Fruit fly (Drosophila melanogaster): ENCODE data around the gene amrt.

amrt gene

DNA sequence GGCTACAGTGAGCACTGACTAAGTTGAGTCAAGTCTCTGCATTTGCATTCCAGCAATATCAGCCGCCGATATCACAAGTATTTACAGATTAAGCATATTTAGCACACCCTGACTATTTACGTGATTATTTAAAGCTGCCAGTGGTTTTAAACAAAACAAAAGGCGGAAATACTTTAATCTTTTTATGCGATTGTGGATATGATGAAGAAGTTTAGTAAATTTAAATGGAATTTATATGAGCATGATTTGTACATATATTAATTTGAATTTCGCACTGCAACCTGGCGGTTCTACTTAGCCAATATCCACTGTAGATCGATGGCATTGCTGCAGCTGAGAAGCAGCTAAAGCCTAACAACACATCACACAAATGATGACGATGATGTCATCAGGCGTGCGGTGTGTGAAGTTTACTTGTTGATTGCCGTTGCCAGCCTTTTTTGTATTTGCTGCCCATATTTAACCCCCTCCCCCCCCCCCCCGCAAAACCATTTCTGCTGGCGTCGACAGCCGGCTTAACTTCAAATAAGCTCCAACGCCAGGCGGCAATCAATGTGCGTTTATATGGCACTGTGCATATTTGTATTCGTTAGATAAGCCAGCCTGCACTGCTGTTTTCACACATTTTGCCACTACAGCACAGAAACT, 33.4 kb downstream of the amrt start:
- TF ChIP-seq Mnt (GFP tag; optimal IDR thresholded peaks at IDR 0.05) (no peak), CG7045 (GFP tag; optimal IDR thresholded peaks at IDR 0.05) (peak; percentile 66), CG5204 (GFP tag; optimal IDR thresholded peaks at IDR 0.05) (peak; percentile 69), Clk (GFP tag; optimal IDR thresholded peaks at IDR 0.05) (peak; percentile 17), CG1620 (GFP tag; optimal IDR thresholded peaks at IDR 0.05) (no peak), CG33017 (tag; optimal IDR thresholded peaks at IDR 0.05) (peak; percentile 45), Hr96 (GFP tag; optimal IDR thresholded peaks at IDR 0.05) (peak; percentile 60), toe (GFP tag; optimal IDR thresholded peaks at IDR 0.05) (peak; percentile 61), CG7101 (tag; optimal IDR thresholded peaks at IDR 0.05) (peak; percentile 52), Crg-1 (GFP tag; optimal IDR thresholded peaks at IDR 0.05) (no peak), ovo (GFP tag; optimal IDR thresholded peaks at IDR 0.05) (peak; percentile 3), tj (GFP tag; optimal IDR thresholded peaks at IDR 0.05) (peak; percentile 62), cic (GFP tag; optimal IDR thresholded peaks at IDR 0.05) (peak; percentile 45), pad (GFP tag; optimal IDR thresholded peaks at IDR 0.05) (peak; percentile 50), CG14711 (tag; optimal IDR thresholded peaks at IDR 0.05) (peak; percentile 50), kay (GFP tag; ENCODE audit: borderline replicate concordance) (peak; percentile 55), CG12768 (GFP tag; optimal IDR thresholded peaks at IDR 0.05) (peak; percentile 40), bab1 (GFP tag; optimal IDR thresholded peaks at IDR 0.05) (peak; percentile 42), cnc (optimal IDR thresholded peaks at IDR 0.05) (no peak), CG11617 (GFP tag; optimal IDR thresholded peaks at IDR 0.05) (peak; percentile 71)

DNA sequence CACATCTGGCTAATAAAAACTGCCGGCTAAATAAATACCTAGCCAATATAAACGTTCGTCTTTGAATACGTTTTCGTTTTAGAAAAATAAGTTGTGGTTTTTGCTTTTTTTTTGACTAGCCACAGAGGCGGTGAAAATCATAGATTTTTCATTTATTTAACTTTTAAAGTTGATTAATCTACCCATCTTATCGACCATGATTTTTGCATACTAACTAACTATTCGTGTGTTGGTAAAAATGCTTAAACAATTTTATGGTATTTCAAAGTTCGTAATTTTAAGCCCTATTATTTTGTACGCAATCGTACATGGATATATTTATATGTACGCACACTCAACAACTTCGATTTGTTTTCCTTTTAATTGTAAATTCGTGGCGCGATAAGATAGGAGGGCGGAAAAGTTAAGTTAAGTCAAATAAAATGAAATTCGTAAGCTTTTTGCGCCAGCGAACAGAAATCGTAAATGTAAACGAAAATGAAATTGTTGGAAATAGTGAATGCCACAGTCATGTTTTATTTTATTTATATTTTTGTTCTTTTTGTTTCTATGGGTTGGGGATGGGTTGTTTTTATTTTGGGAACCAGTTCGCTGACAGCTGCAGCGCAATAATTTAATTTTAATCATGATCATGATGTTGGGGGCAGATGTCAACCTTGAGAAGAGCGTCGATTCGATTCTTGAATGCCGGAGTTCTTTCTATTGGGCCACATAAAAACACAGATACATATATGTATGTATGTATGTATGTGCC, 35.3 kb downstream of the amrt start:
- TF ChIP-seq CG7101 (tag; optimal IDR thresholded peaks at IDR 0.05), result peak; percentile 35
- peak; percentile 39 for TF ChIP-seq CG11617 (GFP tag; optimal IDR thresholded peaks at IDR 0.05)
- TF ChIP-seq toe (GFP tag; optimal IDR thresholded peaks at IDR 0.05), result no peak
- TF ChIP-seq CG14711 (tag; optimal IDR thresholded peaks at IDR 0.05), result peak; percentile 52
- TF ChIP-seq kay (GFP tag; ENCODE audit: borderline replicate concordance), result peak; percentile 82
- TF ChIP-seq tj (GFP tag; optimal IDR thresholded peaks at IDR 0.05), result peak; percentile 44
- no peak for TF ChIP-seq CG33017 (tag; optimal IDR thresholded peaks at IDR 0.05)

dm6 chrX:13818172-13818472, 35.9 kb downstream of the amrt start:
- TF ChIP-seq CG7101 (tag; optimal IDR thresholded peaks at IDR 0.05) (no peak), CG12768 (GFP tag; optimal IDR thresholded peaks at IDR 0.05) (no peak), cic (GFP tag; optimal IDR thresholded peaks at IDR 0.05) (no peak), CG14711 (tag; optimal IDR thresholded peaks at IDR 0.05) (no peak), tj (GFP tag; optimal IDR thresholded peaks at IDR 0.05) (no peak), Mnt (GFP tag; optimal IDR thresholded peaks at IDR 0.05) (no peak), pad (GFP tag; optimal IDR thresholded peaks at IDR 0.05) (no peak), Hr96 (GFP tag; optimal IDR thresholded peaks at IDR 0.05) (no peak), cnc (optimal IDR thresholded peaks at IDR 0.05) (no peak), bab1 (GFP tag; optimal IDR thresholded peaks at IDR 0.05) (no peak), Crg-1 (GFP tag; optimal IDR thresholded peaks at IDR 0.05) (no peak), CG5204 (GFP tag; optimal IDR thresholded peaks at IDR 0.05) (no peak), CG33017 (tag; optimal IDR thresholded peaks at IDR 0.05) (no peak)

DNA sequence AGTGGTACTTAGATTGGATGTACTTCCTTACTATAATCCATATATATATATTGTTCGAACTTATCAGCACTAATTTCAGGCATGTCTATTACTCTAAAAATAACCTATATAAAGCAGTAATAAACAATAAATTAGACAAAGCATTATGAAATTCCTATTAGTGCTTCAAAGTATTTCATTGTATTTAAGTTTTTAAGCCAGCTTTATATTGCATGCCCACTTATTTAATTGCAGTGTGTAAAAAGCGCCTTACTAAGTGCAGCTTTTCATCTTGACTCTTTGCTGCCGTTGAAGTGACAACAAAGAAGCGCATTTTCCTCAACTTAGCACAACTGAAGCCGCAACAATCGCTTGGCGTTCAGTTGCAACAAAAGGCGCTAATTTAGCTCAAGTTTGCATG, 36.6 kb downstream of the amrt start:
- no peak for TF ChIP-seq Crg-1 (GFP tag; optimal IDR thresholded peaks at IDR 0.05)
- TF ChIP-seq toe (GFP tag; optimal IDR thresholded peaks at IDR 0.05), result no peak
- TF ChIP-seq CG7045 (GFP tag; optimal IDR thresholded peaks at IDR 0.05), result no peak
- no peak for TF ChIP-seq CG7101 (tag; optimal IDR thresholded peaks at IDR 0.05)
- no peak for TF ChIP-seq CG5204 (GFP tag; optimal IDR thresholded peaks at IDR 0.05)
- TF ChIP-seq cnc (optimal IDR thresholded peaks at IDR 0.05), result no peak
- no peak for TF ChIP-seq pad (GFP tag; optimal IDR thresholded peaks at IDR 0.05)
- no peak for TF ChIP-seq CG14711 (tag; optimal IDR thresholded peaks at IDR 0.05)
- no peak for TF ChIP-seq CG1620 (GFP tag; optimal IDR thresholded peaks at IDR 0.05)
- no peak for TF ChIP-seq tj (GFP tag; optimal IDR thresholded peaks at IDR 0.05)
- TF ChIP-seq bab1 (GFP tag; optimal IDR thresholded peaks at IDR 0.05), result no peak
- TF ChIP-seq Hr96 (GFP tag; optimal IDR thresholded peaks at IDR 0.05), result no peak
- TF ChIP-seq CG12768 (GFP tag; optimal IDR thresholded peaks at IDR 0.05), result no peak
- no peak for TF ChIP-seq CG11617 (GFP tag; optimal IDR thresholded peaks at IDR 0.05)
- no peak for TF ChIP-seq kay (GFP tag; ENCODE audit: borderline replicate concordance)
- no peak for TF ChIP-seq ovo (GFP tag; optimal IDR thresholded peaks at IDR 0.05)
- no peak for TF ChIP-seq CG33017 (tag; optimal IDR thresholded peaks at IDR 0.05)
- TF ChIP-seq Clk (GFP tag; optimal IDR thresholded peaks at IDR 0.05), result no peak

- TF ChIP-seq Crg-1 (GFP tag; optimal IDR thresholded peaks at IDR 0.05) (no peak), CG12768 (GFP tag; optimal IDR thresholded peaks at IDR 0.05) (no peak), CG5204 (GFP tag; optimal IDR thresholded peaks at IDR 0.05) (no peak), Hr96 (GFP tag; optimal IDR thresholded peaks at IDR 0.05) (no peak), tj (GFP tag; optimal IDR thresholded peaks at IDR 0.05) (no peak), Mnt (GFP tag; optimal IDR thresholded peaks at IDR 0.05) (no peak), bab1 (GFP tag; optimal IDR thresholded peaks at IDR 0.05) (no peak), pad (GFP tag; optimal IDR thresholded peaks at IDR 0.05) (no peak), toe (GFP tag; optimal IDR thresholded peaks at IDR 0.05) (no peak), CG14711 (tag; optimal IDR thresholded peaks at IDR 0.05) (no peak), cnc (optimal IDR thresholded peaks at IDR 0.05) (no peak), cic (GFP tag; optimal IDR thresholded peaks at IDR 0.05) (no peak), kay (GFP tag; ENCODE audit: borderline replicate concordance) (no peak), CG7045 (GFP tag; optimal IDR thresholded peaks at IDR 0.05) (no peak), CG11617 (GFP tag; optimal IDR thresholded peaks at IDR 0.05) (no peak), ovo (GFP tag; optimal IDR thresholded peaks at IDR 0.05) (no peak), CG7101 (tag; optimal IDR thresholded peaks at IDR 0.05) (no peak), CG33017 (tag; optimal IDR thresholded peaks at IDR 0.05) (no peak), CG1620 (GFP tag; optimal IDR thresholded peaks at IDR 0.05) (no peak), Clk (GFP tag; optimal IDR thresholded peaks at IDR 0.05) (no peak)
Observed at dm6 chrX:13819682-13820081, 37.4 kb downstream of the amrt start.

All from whole organism, adult.